Worm (Caenorhabditis elegans) whole organism, L1 larva: ENCODE measurements around the gene Y39F10C.3.

Source experiments
- fos-1 ChIP-seq: fragments of 150-350 bp; optimal IDR thresholded peaks from 2 replicates; lab custom pipeline; 2014; ENCODE audit warnings: missing biosample characterization, missing genetic modification characterization
- hlh-17 ChIP-seq: fragments of 200-800 bp; sonication (Bioruptor generic); optimal IDR thresholded peaks from 2 replicates; lab custom pipeline; 2018; ENCODE audit warnings: missing genetic modification characterization, mild to moderate bottlenecking, missing compliant biosample characterization, moderate library complexity, borderline replicate concordance
- lin-15B ChIP-seq: fragments of 150-350 bp; sonication (generic microtip); optimal IDR thresholded peaks from 3 replicates; lab custom pipeline; 2014; ENCODE audit warnings: missing biosample characterization, missing genetic modification characterization
- nhr-12 ChIP-seq: sonication (generic microtip); optimal IDR thresholded peaks from 2 replicates; lab custom pipeline; 2017; ENCODE audit warnings: missing biosample characterization, missing genetic modification characterization
- nhr-19 ChIP-seq: fragments of 200-800 bp; sonication (Bioruptor generic); conservative IDR thresholded peaks from 2 replicates; pipeline ENCODE4 v1.3.6; 2022; ENCODE audit warnings: missing genetic modification characterization, missing compliant biosample characterization
- nhr-20 ChIP-seq: sonication (generic microtip); optimal IDR thresholded peaks from 2 replicates; lab custom pipeline; 2016; ENCODE audit warnings: mild to moderate bottlenecking, missing genetic modification characterization, missing compliant biosample characterization
- nhr-237 ChIP-seq: fragments of 150-350 bp; optimal IDR thresholded peaks from 2 replicates; lab custom pipeline; 2014; ENCODE audit warnings: missing biosample characterization, missing genetic modification characterization
- nhr-77 ChIP-seq: fragments of 150-350 bp; optimal IDR thresholded peaks from 2 replicates; lab custom pipeline; 2014; ENCODE audit warnings: missing biosample characterization, missing genetic modification characterization
- snu-23 ChIP-seq: sonication (generic microtip); optimal IDR thresholded peaks from 2 replicates; lab custom pipeline; 2016; ENCODE audit warnings: missing genetic modification characterization, missing compliant biosample characterization
- sox-4 ChIP-seq: sonication (generic microtip); optimal IDR thresholded peaks from 2 replicates; lab custom pipeline; 2016; ENCODE audit warnings: missing genetic modification characterization, missing compliant biosample characterization
- ztf-11 ChIP-seq, 2 experiments: sonication (generic microtip); optimal IDR thresholded peaks; 2 replicates each; lab custom pipeline; 2016 to 2017; ENCODE audit warnings: missing genetic modification characterization in 2 of 2, missing biosample characterization in 1 of 2, missing compliant biosample characterization in 1 of 2
- ztf-4 ChIP-seq: fragments of 150-350 bp; optimal IDR thresholded peaks from 2 replicates; lab custom pipeline; 2014; ENCODE audit warnings: missing biosample characterization, missing genetic modification characterization

ce11 chrII:627205-627604 is 47.0 kb upstream of the Y39F10C.3 start, which contains the start of gene arrd-1:
- no peak for TF ChIP-seq lin-15B (tag; lab: Kevin White, UChicago)
- no peak for TF ChIP-seq nhr-19
- TF ChIP-seq nhr-237 (tag; lab: Kevin White, UChicago): no peak
- no peak for TF ChIP-seq hlh-17 (GFP tag; lab: Kevin White, UChicago)
- no peak for TF ChIP-seq nhr-77 (tag; lab: Kevin White, UChicago)
- no peak for TF ChIP-seq ztf-4 (tag; lab: Kevin White, UChicago)
- no peak for TF ChIP-seq snu-23
- TF ChIP-seq nhr-20 (tag; lab: Kevin White, UChicago): no peak
- no peak for TF ChIP-seq nhr-12
- TF ChIP-seq ztf-11 (tag; optimal IDR thresholded peaks at IDR 0.05; lab: Kevin White, UChicago): no peak
- no peak for TF ChIP-seq fos-1 (tag; lab: Kevin White, UChicago)
- TF ChIP-seq sox-4 (tag; lab: Kevin White, UChicago): no peak
